Worm (Caenorhabditis elegans) whole organism, L4/young adult: Measurements from ENCODE around the gene F11C7.6.

Source experiments
- W03F9.2 ChIP-seq: fragments of 150-350 bp; optimal IDR thresholded peaks from 2 replicates; lab custom pipeline; 2014; ENCODE audit warnings: missing biosample characterization, missing genetic modification characterization
- dao-5 ChIP-seq: sonication (generic microtip); optimal IDR thresholded peaks from 2 replicates; lab custom pipeline; 2016; ENCODE audit warnings: missing genotype, missing genetic modification characterization, moderate library complexity, missing compliant biosample characterization
- him-1 ChIP-seq: sonication (generic microtip); optimal IDR thresholded peaks from 2 replicates; lab custom pipeline; 2016; ENCODE audit warnings: missing genotype, missing genetic modification reagents, missing genetic modification characterization, missing compliant biosample characterization

The F11C7.6 gene

ce11 chrX:17420585-17421459 lies 19.5 kb downstream of the F11C7.6 start:
- no peak for TF ChIP-seq dao-5 (tag; lab: Kevin White, UChicago)
- no peak for TF ChIP-seq him-1
- no peak for TF ChIP-seq W03F9.2 (tag; lab: Kevin White, UChicago)

- no peak for TF ChIP-seq W03F9.2 (tag; lab: Kevin White, UChicago)
- no peak for TF ChIP-seq him-1
- no peak for TF ChIP-seq dao-5 (tag; lab: Kevin White, UChicago)
These were observed 20.2 kb downstream of the F11C7.6 start, which contains the start of gene osm-11 for ce11 chrX:17421532-17422078. TSS of gene osm-11 (minus strand) at chrX:17421582.

DNA sequence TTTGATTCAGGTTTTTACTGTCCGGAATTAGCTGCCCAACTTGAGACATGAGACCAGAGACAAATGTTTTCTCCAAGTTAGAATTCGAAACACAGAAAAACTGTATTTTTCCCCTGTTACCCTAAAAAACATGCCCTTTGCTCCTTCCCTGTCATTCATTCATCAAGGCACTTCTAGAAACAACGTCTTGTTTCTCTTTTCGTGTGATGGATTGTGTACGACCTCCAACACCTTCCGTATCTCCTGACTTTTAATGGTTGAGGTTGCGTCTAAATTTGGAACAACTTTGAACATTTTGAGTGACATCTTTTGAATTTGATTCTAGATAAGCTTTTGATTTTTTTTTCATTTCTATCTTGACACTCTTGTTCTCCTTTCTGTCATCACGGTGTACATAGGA lies 21.2 kb downstream of the F11C7.6 start:
- TF ChIP-seq dao-5 (tag; lab: Kevin White, UChicago) (no peak), him-1 (no peak), W03F9.2 (tag; lab: Kevin White, UChicago) (no peak)

ce11 chrX:17423894-17424594 lies 22.7 kb downstream of the F11C7.6 start:
- TF ChIP-seq W03F9.2 (tag; lab: Kevin White, UChicago): no peak

- TF ChIP-seq dao-5 (tag; lab: Kevin White, UChicago) (no peak), W03F9.2 (tag; lab: Kevin White, UChicago) (no peak), him-1 (no peak)
These were observed 23.2 kb downstream of the F11C7.6 start for ce11 chrX:17424595-17424913.

- TF ChIP-seq him-1 (no peak), W03F9.2 (tag; lab: Kevin White, UChicago) (no peak), dao-5 (tag; lab: Kevin White, UChicago) (no peak)
These were observed 25.3 kb downstream of the F11C7.6 start for ce11 chrX:17426712-17427111.

DNA sequence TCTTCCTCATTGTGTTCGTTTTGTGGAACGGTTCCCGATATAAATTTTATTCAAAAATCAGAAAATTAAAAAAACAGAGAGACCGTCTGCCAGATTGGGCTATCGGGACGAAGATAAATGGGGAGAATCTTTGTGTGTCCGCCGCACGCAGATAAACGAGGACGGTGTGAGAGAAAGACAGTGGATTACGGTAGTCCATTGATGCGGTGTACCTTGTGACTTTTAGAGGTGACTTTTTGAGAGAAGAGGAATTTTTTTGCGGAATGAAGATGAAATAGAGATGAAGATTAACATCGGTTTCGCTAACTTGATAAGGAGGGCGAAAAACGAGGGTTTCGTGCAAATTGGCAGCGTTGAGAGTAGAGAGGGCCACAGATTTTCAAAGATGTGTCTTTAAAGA lies 26.4 kb downstream of the F11C7.6 start:
- TF ChIP-seq dao-5 (tag; lab: Kevin White, UChicago): no peak
- TF ChIP-seq him-1: no peak
- TF ChIP-seq W03F9.2 (tag; lab: Kevin White, UChicago): no peak

ce11 chrX:17428803-17429202 lies 27.4 kb downstream of the F11C7.6 start, which contains the start of gene pbo-6:
TSS of gene pbo-6 (plus strand) at chrX:17429042.
- TF ChIP-seq him-1 (no peak), W03F9.2 (tag; lab: Kevin White, UChicago) (no peak), dao-5 (tag; lab: Kevin White, UChicago) (no peak)

DNA sequence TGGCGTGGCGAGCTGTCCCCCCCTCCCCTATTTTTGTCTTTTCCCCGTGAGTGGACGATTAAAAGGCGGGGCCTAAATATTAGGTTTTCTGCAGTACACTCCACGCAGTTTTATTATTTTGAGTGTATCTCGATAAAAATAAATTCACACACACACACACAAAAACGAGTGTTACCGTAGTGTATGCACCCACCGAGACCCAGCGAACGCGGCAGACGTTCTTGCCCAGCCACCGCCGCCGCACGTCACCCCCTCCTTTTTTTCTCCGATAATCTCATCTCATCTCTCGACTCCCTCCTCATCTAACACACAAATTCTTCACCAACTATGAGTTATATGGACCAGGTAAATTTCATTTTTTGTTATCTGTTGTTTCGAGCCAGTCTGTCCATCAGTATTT lies 32.9 kb downstream of the F11C7.6 start, which contains the start of gene fubl-3:
TSS of gene fubl-3 (plus strand) at position 212 of the 400 bp plus-strand sequence.
- no peak for TF ChIP-seq him-1
- TF ChIP-seq W03F9.2 (tag; lab: Kevin White, UChicago): no peak
- TF ChIP-seq dao-5 (tag; lab: Kevin White, UChicago): no peak

DNA sequence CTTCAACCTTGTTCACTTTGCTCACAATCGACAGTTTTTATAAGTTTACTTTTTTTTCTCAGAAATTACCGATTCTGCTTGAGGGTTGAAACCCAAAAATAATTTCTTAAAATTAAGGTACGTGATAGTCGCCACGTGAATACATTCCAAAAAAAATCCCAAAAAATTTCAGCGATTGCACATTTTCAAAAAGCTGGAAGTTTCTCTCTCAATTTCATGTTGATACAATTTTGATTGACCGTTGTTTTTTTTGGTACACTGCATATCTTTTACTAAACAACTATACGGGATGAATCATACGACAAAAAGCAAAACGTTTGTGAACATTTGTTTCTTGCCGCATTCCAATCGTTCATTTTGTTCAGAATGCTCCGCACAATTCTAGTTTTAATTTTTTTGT lies 37.0 kb downstream of the F11C7.6 start, which contains the start of gene C36E6.8:
TSS of gene C36E6.8 (plus strand) at position 301 of the 400 bp plus-strand sequence.
- no peak for TF ChIP-seq W03F9.2 (tag; lab: Kevin White, UChicago)
- TF ChIP-seq dao-5 (tag; lab: Kevin White, UChicago): no peak
- no peak for TF ChIP-seq him-1

DNA sequence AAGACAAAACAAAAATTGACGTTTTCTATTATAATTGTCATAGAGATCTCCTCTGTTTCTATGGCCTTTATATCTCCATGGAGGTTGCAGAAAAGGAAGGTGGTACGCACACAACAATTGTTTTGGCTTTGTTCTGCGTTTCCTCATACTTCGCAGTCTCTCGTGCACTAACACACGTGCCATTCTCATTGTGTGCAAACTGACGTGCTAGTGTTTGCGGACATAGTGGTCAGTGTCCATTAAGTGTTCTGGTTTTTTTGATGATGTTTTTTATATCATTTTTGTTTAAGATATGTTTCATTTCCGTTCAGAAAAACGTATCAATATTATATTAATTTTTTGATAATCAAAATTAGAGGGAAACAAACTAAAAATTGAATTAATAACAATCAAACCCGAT lies 50.0 kb downstream of the F11C7.6 start, which contains the start of gene C36E6.2:
TSS of gene C36E6.2 (plus strand) at position 261 of the 400 bp plus-strand sequence.
- TF ChIP-seq dao-5 (tag; lab: Kevin White, UChicago) (no peak), him-1 (no peak), W03F9.2 (tag; lab: Kevin White, UChicago) (peak; percentile 57)
